Worm (Caenorhabditis elegans): ENCODE data around the gene F28C6.10.

DNA sequence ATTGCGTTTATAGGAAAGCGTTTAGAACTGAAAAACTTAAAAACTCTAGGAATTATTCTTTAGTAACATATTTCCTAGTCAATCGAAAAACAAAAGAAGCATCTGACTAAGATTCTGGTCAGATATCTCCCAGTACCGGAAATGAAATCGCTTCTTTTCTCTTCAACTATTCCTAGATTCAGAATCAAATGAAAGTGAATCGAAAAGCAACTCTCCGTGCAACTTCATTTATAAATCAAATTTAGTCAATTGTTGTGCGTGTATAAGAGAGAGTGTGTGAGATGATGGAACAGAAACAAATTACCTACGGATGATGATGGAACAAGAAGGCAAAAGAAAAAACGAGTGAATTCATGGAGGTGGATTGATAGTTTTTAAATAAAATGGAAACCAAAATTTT lies 48.6 kb upstream of the F28C6.10 start:
- TF ChIP-seq unc-130 (tag; optimal IDR thresholded peaks at IDR 0.05) (no peak), alr-1 (tag; optimal IDR thresholded peaks at IDR 0.05; ENCODE audit: borderline replicate concordance) (no peak), vab-15 (tag; optimal IDR thresholded peaks at IDR 0.05) (no peak), lin-39 (tag; optimal IDR thresholded peaks at IDR 0.05) (no peak), ztf-11 (tag; optimal IDR thresholded peaks at IDR 0.05) (no peak), nhr-11 (tag; optimal IDR thresholded peaks at IDR 0.05) (no peak), nhr-237 (tag; optimal IDR thresholded peaks at IDR 0.05) (no peak), nhr-19 (GFP tag; conservative IDR thresholded peaks at IDR 0.05) (no peak), aly-2 (tag; optimal IDR thresholded peaks at IDR 0.05) (no peak), mab-9 (GFP tag; IDR thresholded peaks at IDR 0.05) (no peak), mdl-1 (tag; optimal IDR thresholded peaks at IDR 0.05) (no peak), snpc-4 (tag; optimal IDR thresholded peaks at IDR 0.05) (no peak), sox-4 (tag; optimal IDR thresholded peaks at IDR 0.05) (no peak)
